Fruit fly (Drosophila melanogaster): ENCODE data around the gene RpL34a.

Gene RpL34a

DNA sequence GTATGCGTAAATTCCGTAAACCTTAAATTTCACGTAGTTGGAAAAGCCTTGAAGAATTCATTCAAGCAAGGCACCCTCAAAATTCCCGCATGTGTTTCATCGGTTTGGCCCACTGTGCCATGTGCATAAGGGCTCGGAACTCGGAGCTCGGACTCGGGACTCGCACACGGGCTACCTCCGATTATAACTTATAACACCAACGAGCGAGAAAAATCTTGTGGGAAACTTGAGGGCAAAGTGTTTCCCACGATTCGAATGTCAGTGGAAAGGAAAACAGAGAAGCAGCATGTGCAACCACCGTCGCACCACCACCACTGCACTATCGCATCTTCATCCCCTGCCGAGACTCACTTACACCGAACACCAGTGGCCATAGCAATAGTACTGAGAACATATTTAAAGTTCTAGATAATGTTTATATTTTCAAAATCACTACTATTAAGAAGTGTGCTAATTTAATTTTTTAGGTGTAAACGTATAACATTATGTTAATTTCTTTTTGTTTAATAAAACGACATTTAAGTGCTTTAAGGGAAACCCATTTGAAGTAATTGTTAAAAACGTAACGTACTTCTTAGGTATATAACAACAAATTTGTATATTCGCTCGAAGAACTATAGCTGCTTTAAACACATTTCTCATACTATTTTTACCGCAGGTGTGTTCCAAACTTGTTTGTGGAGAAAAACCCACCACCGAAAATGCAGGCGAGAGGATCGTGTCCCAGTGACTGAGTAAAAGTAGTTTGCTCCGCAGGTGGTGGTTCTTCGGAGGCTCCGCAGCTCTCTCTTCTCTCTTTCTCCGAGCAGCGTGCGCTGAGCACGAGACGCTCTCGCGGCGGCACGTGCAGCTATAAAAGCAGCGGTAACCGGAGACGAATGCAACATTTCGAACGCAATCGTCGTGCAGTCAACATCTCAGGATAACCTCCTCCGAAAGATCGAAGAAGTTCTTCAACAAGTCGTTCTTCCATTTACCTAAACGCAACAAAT, 22.6 kb downstream of the RpL34a start (continued):
- TF ChIP-seq CG13296 (GFP tag; optimal IDR thresholded peaks at IDR 0.05) (peak; percentile 42), org-1 (GFP tag; optimal IDR thresholded peaks at IDR 0.05) (peak; percentile 90), CG7987 (GFP tag; optimal IDR thresholded peaks at IDR 0.05) (peak; percentile 31), CG12071 (GFP tag; optimal IDR thresholded peaks at IDR 0.05) (peak; percentile 56), tx (GFP tag; optimal IDR thresholded peaks at IDR 0.05) (peak; percentile 69), Mes4 (GFP tag; optimal IDR thresholded peaks at IDR 0.05) (peak; percentile 79), chm (GFP tag; IDR thresholded peaks at IDR 0.05) (peak; percentile 31; the same call in 1 of the 2 replicates), CG1792 (GFP tag; optimal IDR thresholded peaks at IDR 0.05) (peak; percentile 51), ase (GFP tag; IDR thresholded peaks at IDR 0.05) (no peak; the same call in 2 of the 3 replicates), Jarid2 (GFP tag; optimal IDR thresholded peaks at IDR 0.05) (peak; percentile 63), bcd (GFP tag; optimal IDR thresholded peaks at IDR 0.05) (peak; percentile 78), CG14710 (tag; optimal IDR thresholded peaks at IDR 0.05) (peak; percentile 98), toy (GFP tag; IDR thresholded peaks at IDR 0.05) (no peak), CG16779 (GFP tag; IDR thresholded peaks at IDR 0.05) (no peak), CG14965 (GFP tag; optimal IDR thresholded peaks at IDR 0.05; ENCODE audit: borderline replicate concordance) (no peak), CG30431 (GFP tag; optimal IDR thresholded peaks at IDR 0.05) (peak; percentile 86), Dad (GFP tag; optimal IDR thresholded peaks at IDR 0.05) (peak; percentile 62), CG10654 (GFP tag; optimal IDR thresholded peaks at IDR 0.05) (peak; percentile 53), CG12391 (tag; optimal IDR thresholded peaks at IDR 0.05) (peak; percentile 97), CG1602 (GFP tag; optimal IDR thresholded peaks at IDR 0.05) (peak; percentile 89), CG6175 (GFP tag; IDR thresholded peaks at IDR 0.05) (no peak), CHES-1-like (GFP tag; optimal IDR thresholded peaks at IDR 0.05) (peak; percentile 58), CG8359 (GFP tag; optimal IDR thresholded peaks at IDR 0.05; ENCODE audit: borderline replicate concordance) (peak; percentile 89), sug (tag; optimal IDR thresholded peaks at IDR 0.05) (peak; percentile 52), CG13624 (GFP tag; optimal IDR thresholded peaks at IDR 0.05) (peak; percentile 24), CrebB (tag; optimal IDR thresholded peaks at IDR 0.05) (peak; percentile 59), Fer2 (tag; optimal IDR thresholded peaks at IDR 0.05) (peak; percentile 45), CG12659 (GFP tag; optimal IDR thresholded peaks at IDR 0.05) (peak; percentile 79), her (GFP tag; optimal IDR thresholded peaks at IDR 0.05) (peak; percentile 26), jumu (GFP tag; optimal IDR thresholded peaks at IDR 0.05) (peak; percentile 63), CG2875 (GFP tag; optimal IDR thresholded peaks at IDR 0.05) (peak; percentile 93), Xrp1 (GFP tag; IDR thresholded peaks at IDR 0.05) (peak; percentile 88; the same call in 1 of the 2 replicates), cato (GFP tag; optimal IDR thresholded peaks at IDR 0.05; ENCODE audit: borderline replicate concordance) (peak; percentile 59), CG13424 (tag; optimal IDR thresholded peaks at IDR 0.05) (peak; percentile 95), Hr3 (GFP tag; optimal IDR thresholded peaks at IDR 0.05) (peak; percentile 83), fru (optimal IDR thresholded peaks at IDR 0.05) (no peak), sc (optimal IDR thresholded peaks at IDR 0.05) (no peak), sc (GFP tag; optimal IDR thresholded peaks at IDR 0.05) (peak; percentile 93), Deaf1 (tag; optimal IDR thresholded peaks at IDR 0.05) (peak; percentile 70), pita (GFP tag; optimal IDR thresholded peaks at IDR 0.05) (no peak), CG11504 (tag; optimal IDR thresholded peaks at IDR 0.05) (peak; percentile 91), CG10267 (tag; optimal IDR thresholded peaks at IDR 0.05) (peak; percentile 96), Dfd (GFP tag; optimal IDR thresholded peaks at IDR 0.05) (no peak), NFAT (GFP tag; IDR thresholded peaks at IDR 0.05) (no peak), CG14441 (GFP tag; IDR thresholded peaks at IDR 0.05) (no peak), Doc3 (GFP tag; IDR thresholded peaks at IDR 0.05; ENCODE audit: partially characterized antibody) (no peak), mld (GFP tag; IDR thresholded peaks at IDR 0.05; ENCODE audit: partially characterized antibody) (no peak), chn (GFP tag; optimal IDR thresholded peaks at IDR 0.05) (peak; percentile 78)
